Worm (Caenorhabditis elegans): ENCODE results near the gene F57A10.4.
"Not testable (repeated sequence)": the region's sequence is repeated elsewhere in the genome, so short reads cannot be mapped to it uniquely, and the experiment has no call there.

- not testable (repeated sequence) for TF ChIP-seq tbx-2 (tag; optimal IDR thresholded peaks at IDR 0.05); pha-4 (tag; optimal IDR thresholded peaks at IDR 0.05); nfya-1 (tag; optimal IDR thresholded peaks at IDR 0.05); F13H6.1 (tag; optimal IDR thresholded peaks at IDR 0.05); hlh-13 (GFP tag; optimal IDR thresholded peaks at IDR 0.05); odd-2 (tag; optimal IDR thresholded peaks at IDR 0.05); hlh-30 (tag; optimal IDR thresholded peaks at IDR 0.05; ENCODE audit: insufficient read depth); fkh-10 (GFP tag; optimal IDR thresholded peaks at IDR 0.05)
These were observed 33.8 kb downstream of the F57A10.4 start, which contains the start of gene srd-27 for ce11 chrV:15803079-15803478.
